Fruit fly (Drosophila melanogaster) Kc167 (cell line): ENCODE results near the gene CG33270.

Source experiments
- Myc ChIP-seq: fragments of >200 bp; optimal IDR thresholded peaks from 2 replicates; lab custom pipeline; 2017; ENCODE audit warnings: missing external identifiers
- Sin3A ChIP-seq: fragments of >200 bp; optimal IDR thresholded peaks from 2 replicates; lab custom pipeline; 2018; ENCODE audit warnings: missing external identifiers
- h ChIP-seq: fragments of >200 bp; optimal IDR thresholded peaks from 3 replicates; lab custom pipeline; 2018; ENCODE audit warnings: missing external identifiers
- insv ChIP-seq: fragments of >200 bp; optimal IDR thresholded peaks from 3 replicates; lab custom pipeline; 2018; ENCODE audit warnings: missing external identifiers
- psq ChIP-seq: fragments of >200 bp; optimal IDR thresholded peaks from 2 replicates; lab custom pipeline; 2017; ENCODE audit warnings: missing external identifiers
- ttk ChIP-seq: sonication (Bioruptor generic); optimal IDR thresholded peaks from 2 replicates; lab custom pipeline; 2017; ENCODE audit warnings: missing external identifiers

The CG33270 gene

dm6 chr3L:11531994-11532732 is 46.3 kb downstream of the CG33270 start:
- TF ChIP-seq ttk (lab: Kevin White, UChicago) (no peak), Myc (lab: Kevin White, UChicago) (no peak), h (lab: Kevin White, UChicago) (no peak), Sin3A (lab: Kevin White, UChicago) (no peak), psq (lab: Kevin White, UChicago) (no peak), insv (lab: Kevin White, UChicago) (no peak)

dm6 chr3L:11531300-11531699 is 47.1 kb downstream of the CG33270 start:
- TF ChIP-seq h (lab: Kevin White, UChicago) = no peak
- no peak for TF ChIP-seq insv (lab: Kevin White, UChicago)
- TF ChIP-seq Myc (lab: Kevin White, UChicago) = no peak
- TF ChIP-seq psq (lab: Kevin White, UChicago) = no peak
- TF ChIP-seq Sin3A (lab: Kevin White, UChicago) = no peak

- TF ChIP-seq h (lab: Kevin White, UChicago) = no peak
- no peak for TF ChIP-seq Myc (lab: Kevin White, UChicago)
- no peak for TF ChIP-seq psq (lab: Kevin White, UChicago)
- no peak for TF ChIP-seq Sin3A (lab: Kevin White, UChicago)
- no peak for TF ChIP-seq ttk (lab: Kevin White, UChicago)
- TF ChIP-seq insv (lab: Kevin White, UChicago) = no peak
Observed at dm6 chr3L:11530370-11530769, 48.1 kb downstream of the CG33270 start.

dm6 chr3L:11529707-11530106 is 48.7 kb downstream of the CG33270 start:
- TF ChIP-seq h (lab: Kevin White, UChicago) (no peak), Myc (lab: Kevin White, UChicago) (no peak), psq (lab: Kevin White, UChicago) (no peak), insv (lab: Kevin White, UChicago) (no peak), Sin3A (lab: Kevin White, UChicago) (no peak), ttk (lab: Kevin White, UChicago) (no peak)

- TF ChIP-seq h (lab: Kevin White, UChicago) = no peak
- no peak for TF ChIP-seq Myc (lab: Kevin White, UChicago)
- TF ChIP-seq Sin3A (lab: Kevin White, UChicago) = no peak
- TF ChIP-seq insv (lab: Kevin White, UChicago) = no peak
- TF ChIP-seq psq (lab: Kevin White, UChicago) = no peak
- no peak for TF ChIP-seq ttk (lab: Kevin White, UChicago)
Observed at dm6 chr3L:11528397-11528923, 50.0 kb downstream of the CG33270 start.
